Worm (Caenorhabditis elegans) whole organism, dauer: ENCODE measurements around the gene Y75B7AR.1.

Experiments used
- unc-62 ChIP-seq: sonication (generic microtip); optimal IDR thresholded peaks from 2 replicates; lab custom pipeline; 2017; ENCODE audit warnings: missing biosample characterization, missing genetic modification reagents, missing genetic modification characterization

Gene Y75B7AR.1

ce11 chrV:1408116-1408515 is 15.3 kb upstream of the Y75B7AR.1 start:
- TF ChIP-seq unc-62 (GFP tag; lab: Kevin White, UChicago) = no peak

- TF ChIP-seq unc-62 (GFP tag; lab: Kevin White, UChicago) = no peak
Measured at ce11 chrV:1390415-1390814, 2.4 kb downstream of the Y75B7AR.1 start.

- TF ChIP-seq unc-62 (GFP tag; lab: Kevin White, UChicago) = no peak
Measured at ce11 chrV:1389838-1390237, 3.0 kb downstream of the Y75B7AR.1 start.

- TF ChIP-seq unc-62 (GFP tag; lab: Kevin White, UChicago) = no peak
Measured at ce11 chrV:1388247-1388646, 4.6 kb downstream of the Y75B7AR.1 start.

DNA sequence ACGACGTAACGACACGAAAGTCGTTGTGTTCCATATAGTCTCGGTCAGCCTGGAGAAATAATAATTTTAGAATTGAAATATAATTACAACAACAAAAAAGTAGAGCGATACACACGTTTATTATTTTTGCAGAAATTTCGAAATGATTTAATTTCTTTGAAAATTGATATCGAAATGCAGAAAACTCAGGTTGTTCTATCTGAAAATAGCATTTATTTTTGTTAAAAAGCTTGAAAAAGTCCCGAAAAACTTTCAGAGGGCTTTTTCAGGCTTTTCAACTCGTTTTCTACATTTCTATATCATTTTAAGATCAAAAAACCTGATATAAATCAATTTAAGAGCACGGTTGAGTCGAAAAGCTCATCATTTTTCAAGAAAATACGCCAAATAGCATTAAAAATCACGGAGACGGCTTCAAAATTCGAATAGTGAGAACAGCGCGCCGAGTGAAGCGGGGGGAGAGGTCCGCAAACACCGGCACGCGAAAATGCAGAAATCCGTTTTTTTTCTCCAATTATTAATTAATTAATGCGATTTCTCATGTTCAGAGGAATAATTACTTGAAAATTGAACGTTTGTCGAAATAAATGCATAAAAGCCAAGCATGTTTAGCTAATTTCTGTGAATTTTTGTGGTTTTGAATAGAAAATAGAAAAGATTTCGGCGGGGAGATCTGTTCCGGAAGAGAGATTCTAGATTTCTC is 9.4 kb downstream of the Y75B7AR.1 start, which contains the start of gene rga-4:
Gene rga-4, minus strand, starts transcription at position 51 of the 703 bp plus-strand sequence.
- no peak for TF ChIP-seq unc-62 (GFP tag; lab: Kevin White, UChicago)

ce11 chrV:1378010-1378409 is 14.8 kb downstream of the Y75B7AR.1 start:
- TF ChIP-seq unc-62 (GFP tag; lab: Kevin White, UChicago) = no peak

DNA sequence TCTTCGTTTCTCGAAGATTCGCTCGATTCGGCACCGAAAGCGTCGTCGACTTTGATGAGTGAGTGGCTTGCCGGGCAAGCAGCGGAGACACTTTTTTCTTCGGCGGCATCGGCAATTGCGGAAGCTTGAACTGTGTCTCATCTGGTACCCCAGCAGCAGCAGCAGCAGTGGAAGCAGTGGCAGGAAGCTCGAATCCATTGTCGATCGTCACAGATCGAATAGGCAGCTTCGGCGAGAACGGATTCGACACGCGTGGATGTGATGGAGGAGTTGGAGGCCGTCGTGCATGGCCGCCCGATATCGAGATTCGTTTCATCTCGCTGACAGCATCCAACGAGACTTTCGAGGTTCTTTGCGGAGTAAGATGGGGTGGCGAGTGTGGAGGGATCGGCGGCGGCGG is 17.8 kb downstream of the Y75B7AR.1 start:
- no peak for TF ChIP-seq unc-62 (GFP tag; lab: Kevin White, UChicago)

DNA sequence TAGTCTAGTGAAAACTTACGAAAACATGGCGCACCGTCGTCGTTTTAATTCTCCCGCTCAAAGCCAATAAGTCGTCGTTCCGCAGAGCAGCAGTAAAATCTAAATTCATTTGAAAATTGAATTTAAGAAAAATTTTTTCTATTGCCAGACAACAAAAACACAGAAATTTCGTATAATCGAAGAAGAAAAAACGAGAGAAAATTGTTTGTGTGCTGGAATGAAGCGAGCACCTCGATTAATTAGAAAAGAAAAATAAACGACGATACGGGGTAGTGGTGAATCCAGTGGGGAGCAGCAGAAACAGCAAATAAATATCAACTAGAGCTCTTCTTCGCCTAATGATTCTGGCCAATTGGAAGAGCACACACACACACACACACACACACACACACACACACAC is 21.9 kb downstream of the Y75B7AR.1 start, which contains the start of gene snt-3:
Gene snt-3, minus strand, starts transcription at position 101 of the 400 bp plus-strand sequence.
- no peak for TF ChIP-seq unc-62 (GFP tag; lab: Kevin White, UChicago)

ce11 chrV:1368138-1368537 is 24.7 kb downstream of the Y75B7AR.1 start:
- TF ChIP-seq unc-62 (GFP tag; lab: Kevin White, UChicago) = no peak

ce11 chrV:1366082-1366481 is 26.7 kb downstream of the Y75B7AR.1 start:
- TF ChIP-seq unc-62 (GFP tag; lab: Kevin White, UChicago) = no peak

- TF ChIP-seq unc-62 (GFP tag; lab: Kevin White, UChicago) = no peak
Measured at ce11 chrV:1364346-1364745, 28.5 kb downstream of the Y75B7AR.1 start.

- TF ChIP-seq unc-62 (GFP tag; lab: Kevin White, UChicago) = no peak
Measured at ce11 chrV:1362027-1362426, 30.8 kb downstream of the Y75B7AR.1 start.

ce11 chrV:1358051-1358450 is 34.7 kb downstream of the Y75B7AR.1 start, which contains the start of gene Y75B7AL.2:
TSS of gene Y75B7AL.2 (minus strand) at chrV:1358151.
- no peak for TF ChIP-seq unc-62 (GFP tag; lab: Kevin White, UChicago)

DNA sequence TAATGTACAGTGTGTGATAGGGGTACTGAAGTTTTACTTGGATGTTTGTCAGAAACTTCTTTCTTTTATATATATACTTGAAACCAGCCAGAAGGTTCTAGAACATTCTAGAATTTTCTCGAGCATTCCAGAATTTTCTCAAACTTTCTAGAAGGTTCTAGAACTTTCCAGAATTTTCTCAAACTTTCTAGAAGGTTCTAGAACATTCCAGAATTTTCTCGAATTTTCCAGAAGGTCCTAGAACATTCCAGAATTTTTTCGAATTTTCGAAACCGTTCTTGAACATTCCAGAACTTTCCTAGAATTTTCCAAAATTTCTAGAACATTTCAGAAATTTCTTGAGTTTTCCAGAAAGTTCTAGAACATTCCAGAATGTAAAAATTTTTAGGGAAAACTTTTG is 37.5 kb downstream of the Y75B7AR.1 start:
- TF ChIP-seq unc-62 (GFP tag; lab: Kevin White, UChicago) = no peak

ce11 chrV:1352321-1352720 is 40.5 kb downstream of the Y75B7AR.1 start:
- TF ChIP-seq unc-62 (GFP tag; lab: Kevin White, UChicago) = no peak

DNA sequence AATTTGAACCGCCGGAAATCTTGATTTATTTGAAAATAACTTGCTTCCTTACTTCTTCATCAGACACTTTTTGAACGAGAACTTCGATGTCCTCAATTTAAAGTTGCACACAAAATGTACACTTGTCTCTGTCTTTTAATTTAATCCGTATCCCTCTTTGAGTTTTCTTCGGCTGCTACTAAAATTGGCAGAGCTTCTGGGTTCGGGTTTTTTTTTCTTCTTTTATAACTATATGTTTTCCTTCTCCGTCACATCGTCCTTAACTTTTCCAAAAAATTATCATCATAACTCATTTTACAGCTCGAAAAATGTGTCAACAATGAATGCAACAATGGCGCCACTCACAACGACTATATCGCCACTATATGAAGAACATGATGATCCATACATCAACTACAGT is 41.0 kb downstream of the Y75B7AR.1 start, which contains the start of gene glb-33:
Gene glb-33, plus strand, starts transcription at position 301 of the 400 bp plus-strand sequence.
- TF ChIP-seq unc-62 (GFP tag; lab: Kevin White, UChicago) = no peak

DNA sequence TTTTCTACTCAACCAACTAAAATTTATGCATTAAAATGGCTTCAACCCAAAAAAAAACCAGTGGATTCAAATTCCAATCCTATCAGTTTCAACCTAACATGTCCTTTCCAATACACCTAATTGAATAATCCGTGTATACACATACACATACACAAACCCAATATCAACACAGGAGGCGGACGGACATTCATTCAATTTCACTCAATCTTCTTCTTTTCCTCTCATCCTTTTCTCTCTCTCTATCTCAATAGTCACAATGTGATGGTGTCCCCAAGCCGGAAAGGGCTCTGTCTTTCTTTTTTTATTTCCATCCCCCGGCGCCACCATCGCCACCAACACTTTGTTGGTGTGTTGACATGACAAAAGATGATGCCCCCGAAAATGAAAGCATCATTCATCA is 43.0 kb downstream of the Y75B7AR.1 start:
- no peak for TF ChIP-seq unc-62 (GFP tag; lab: Kevin White, UChicago)
